Worm (Caenorhabditis elegans) whole organism, late embryonic: ENCODE measurements around the gene R02F2.8.

Source experiments
- T23F11.4 ChIP-seq: fragments of 200-800 bp; sonication (Bioruptor generic); optimal IDR thresholded peaks from 2 replicates; lab custom pipeline; 2018; ENCODE audit warnings: mild to moderate bottlenecking, missing genetic modification characterization, missing compliant biosample characterization
- Y22D7AL.16 ChIP-seq: sonication (generic microtip); optimal IDR thresholded peaks from 2 replicates; lab custom pipeline; 2016; ENCODE audit warnings: missing genetic modification characterization, missing compliant biosample characterization
- ahr-1 ChIP-seq: sonication (generic microtip); optimal IDR thresholded peaks from 2 replicates; lab custom pipeline; 2016; ENCODE audit warnings: missing genetic modification characterization, missing compliant biosample characterization
- ceh-14 ChIP-seq: sonication (generic microtip); optimal IDR thresholded peaks from 2 replicates; lab custom pipeline; 2016; ENCODE audit warnings: missing genotype, missing genetic modification characterization, missing compliant biosample characterization
- ceh-19 ChIP-seq: fragments of 200-800 bp; sonication (Bioruptor generic); optimal IDR thresholded peaks from 2 replicates; lab custom pipeline; 2018; ENCODE audit warnings: mild to moderate bottlenecking, missing genetic modification characterization, missing compliant biosample characterization
- ceh-2 ChIP-seq: sonication (generic microtip); optimal IDR thresholded peaks from 2 replicates; lab custom pipeline; 2016; ENCODE audit warnings: missing genotype, missing genetic modification characterization, missing compliant biosample characterization
- ceh-30 ChIP-seq: fragments of 150-350 bp; optimal IDR thresholded peaks from 2 replicates; lab custom pipeline; 2014; ENCODE audit warnings: missing biosample characterization, missing genetic modification characterization
- ceh-31 ChIP-seq: sonication (generic microtip); optimal IDR thresholded peaks from 2 replicates; lab custom pipeline; 2016; ENCODE audit warnings: missing genetic modification characterization, missing compliant biosample characterization
- ceh-34 ChIP-seq: sonication (generic microtip); optimal IDR thresholded peaks from 2 replicates; lab custom pipeline; 2016; ENCODE audit warnings: mild to moderate bottlenecking, missing genetic modification characterization, missing compliant biosample characterization
- ceh-45 ChIP-seq: fragments of 200-800 bp; sonication (Bioruptor generic); IDR thresholded peaks from 2 replicates; pipeline ENCODE4 v1.3.6; 2022; ENCODE audit warnings: missing genetic modification reagents, missing genetic modification characterization, missing compliant biosample characterization
- ceh-9 ChIP-seq: sonication (generic microtip); optimal IDR thresholded peaks from 2 replicates; lab custom pipeline; 2016; ENCODE audit warnings: mild to moderate bottlenecking, missing genetic modification characterization, inconsistent platforms, missing compliant biosample characterization
- dve-1 ChIP-seq: sonication (generic microtip); optimal IDR thresholded peaks from 2 replicates; lab custom pipeline; 2017; ENCODE audit warnings: antibody characterized with exemption, mild to moderate bottlenecking, missing genetic modification characterization, missing compliant biosample characterization
- elt-4 ChIP-seq: sonication (generic microtip); optimal IDR thresholded peaks from 2 replicates; lab custom pipeline; 2016; ENCODE audit warnings: missing genetic modification characterization, missing compliant biosample characterization
- ets-4 ChIP-seq: sonication (generic microtip); optimal IDR thresholded peaks from 2 replicates; lab custom pipeline; 2016; ENCODE audit warnings: missing genetic modification characterization, missing compliant biosample characterization
- eyg-1 ChIP-seq: sonication (generic microtip); optimal IDR thresholded peaks from 2 replicates; lab custom pipeline; 2016; ENCODE audit warnings: missing genotype, missing genetic modification characterization, missing compliant biosample characterization
- fkh-6 ChIP-seq: sonication (generic microtip); optimal IDR thresholded peaks from 2 replicates; lab custom pipeline; 2016; ENCODE audit warnings: missing genetic modification characterization, missing compliant biosample characterization
- hlh-30 ChIP-seq: sonication (generic microtip); optimal IDR thresholded peaks from 2 replicates; lab custom pipeline; 2017; ENCODE audit warnings: antibody characterized with exemption, missing genetic modification characterization, missing compliant biosample characterization; ENCODE audit not compliant: insufficient read depth
- lin-11 ChIP-seq: fragments of 200-800 bp; sonication (Bioruptor generic); optimal IDR thresholded peaks from 2 replicates; lab custom pipeline; 2018; ENCODE audit warnings: mild to moderate bottlenecking, missing genetic modification characterization, missing compliant biosample characterization
- madf-2 ChIP-seq: sonication (generic microtip); optimal IDR thresholded peaks from 2 replicates; lab custom pipeline; 2017; ENCODE audit warnings: missing genetic modification characterization, missing compliant biosample characterization
- mec-3 ChIP-seq: sonication (generic microtip); optimal IDR thresholded peaks from 2 replicates; lab custom pipeline; 2016; ENCODE audit warnings: borderline replicate concordance, missing genetic modification characterization, missing compliant biosample characterization
- nfya-1 ChIP-seq: sonication (generic microtip); optimal IDR thresholded peaks from 2 replicates; lab custom pipeline; 2017; ENCODE audit warnings: missing genetic modification characterization, mild to moderate bottlenecking, missing compliant biosample characterization, antibody characterized with exemption, moderate library complexity
- nhr-232 ChIP-seq: sonication (generic microtip); optimal IDR thresholded peaks from 2 replicates; lab custom pipeline; 2016; ENCODE audit warnings: missing genetic modification characterization, missing compliant biosample characterization
- odd-2 ChIP-seq: sonication (generic microtip); optimal IDR thresholded peaks from 2 replicates; lab custom pipeline; 2017; ENCODE audit warnings: antibody characterized with exemption, mild to moderate bottlenecking, missing genetic modification characterization, missing compliant biosample characterization
- pag-3 ChIP-seq: sonication (generic microtip); optimal IDR thresholded peaks from 2 replicates; lab custom pipeline; 2016; ENCODE audit warnings: missing compliant biosample characterization, missing genetic modification characterization, borderline replicate concordance
- pat-9 ChIP-seq: fragments of 200-800 bp; sonication (Bioruptor generic); optimal IDR thresholded peaks from 2 replicates; lab custom pipeline; 2018; ENCODE audit warnings: mild to moderate bottlenecking, missing genetic modification characterization, moderate library complexity, missing compliant biosample characterization
- pax-1 ChIP-seq: fragments of 150-350 bp; optimal IDR thresholded peaks from 2 replicates; lab custom pipeline; 2014; ENCODE audit warnings: missing biosample characterization, missing genetic modification characterization
- pha-2 ChIP-seq: sonication (generic microtip); optimal IDR thresholded peaks from 2 replicates; lab custom pipeline; 2017; ENCODE audit warnings: mild to moderate bottlenecking, missing genetic modification characterization, missing compliant biosample characterization
- pqm-1 ChIP-seq: sonication (generic microtip); optimal IDR thresholded peaks from 2 replicates; lab custom pipeline; 2016; ENCODE audit warnings: missing genetic modification characterization, missing compliant biosample characterization
- tbx-2 ChIP-seq: sonication (generic microtip); optimal IDR thresholded peaks from 2 replicates; lab custom pipeline; 2016; ENCODE audit warnings: missing genetic modification characterization, missing compliant biosample characterization
- ttx-3 ChIP-seq: sonication (generic microtip); optimal IDR thresholded peaks from 2 replicates; lab custom pipeline; 2016; ENCODE audit warnings: missing genetic modification reagents, missing genetic modification characterization, missing compliant biosample characterization
- unc-42 ChIP-seq: sonication (generic microtip); optimal IDR thresholded peaks from 2 replicates; lab custom pipeline; 2016; ENCODE audit warnings: missing genotype, missing genetic modification characterization, missing compliant biosample characterization
- unc-55 ChIP-seq: sonication (generic microtip); optimal IDR thresholded peaks from 2 replicates; lab custom pipeline; 2017; ENCODE audit warnings: missing biosample characterization, missing genetic modification reagents, missing genetic modification characterization
- zip-5 ChIP-seq: sonication (generic microtip); optimal IDR thresholded peaks from 2 replicates; lab custom pipeline; 2016; ENCODE audit warnings: missing genetic modification characterization, missing compliant biosample characterization
- ztf-16 ChIP-seq: sonication (generic microtip); optimal IDR thresholded peaks from 2 replicates; lab custom pipeline; 2017; ENCODE audit warnings: missing genetic modification characterization, missing compliant biosample characterization

The R02F2.8 gene

DNA sequence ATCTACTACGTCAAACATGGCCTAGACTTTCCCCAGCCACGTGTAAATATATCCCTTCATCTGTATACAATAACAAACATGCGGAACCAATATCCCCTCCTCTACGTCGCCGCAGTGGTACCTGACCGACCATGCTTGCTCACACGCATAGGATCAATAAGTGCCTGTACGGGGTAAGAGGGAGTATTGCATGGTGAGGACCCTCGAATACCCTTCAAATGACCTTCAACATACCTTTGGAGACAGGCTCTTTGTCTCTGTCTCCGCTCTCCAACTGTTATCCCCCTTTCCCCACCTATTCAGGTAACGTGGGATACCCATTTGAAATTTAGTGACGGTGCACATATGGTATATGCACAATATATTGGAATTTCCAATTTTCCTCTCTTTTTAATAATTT is 30.9 kb upstream of the R02F2.8 start, which contains the start of gene dex-1:
dex-1 (plus strand) TSS at position 132 of the 400 bp plus-strand sequence.
- TF ChIP-seq nhr-232 (no peak), ceh-2 (tag; lab: Kevin White, UChicago) (no peak), ztf-16 (tag; lab: Kevin White, UChicago) (no peak), pax-1 (tag; lab: Kevin White, UChicago) (no peak), tbx-2 (tag; lab: Kevin White, UChicago) (no peak), ceh-34 (tag; lab: Kevin White, UChicago) (no peak), lin-11 (no peak), ttx-3 (tag; lab: Kevin White, UChicago) (no peak), madf-2 (tag; lab: Kevin White, UChicago) (no peak), mec-3 (tag; lab: Kevin White, UChicago) (no peak), unc-42 (tag; lab: Kevin White, UChicago) (no peak), fkh-6 (tag; lab: Kevin White, UChicago) (no peak)

DNA sequence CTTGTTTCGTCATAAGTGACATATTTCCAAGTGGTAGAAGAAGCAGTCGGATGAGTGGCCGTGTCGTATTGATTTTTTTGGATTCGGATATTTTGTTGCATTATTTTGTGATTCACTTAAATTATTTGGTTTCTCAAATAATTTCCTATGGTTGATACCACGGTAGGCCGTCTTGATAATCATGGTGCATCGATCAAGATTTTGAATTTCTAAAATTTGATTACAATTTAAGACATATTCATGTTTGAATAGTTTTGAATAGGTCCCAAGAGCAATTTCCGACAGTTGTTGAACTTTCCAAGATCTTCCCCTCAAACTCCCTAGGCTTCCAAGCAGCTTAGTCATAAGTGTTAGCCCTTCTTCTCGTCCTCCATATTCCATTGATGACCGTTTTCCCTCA is 26.9 kb upstream of the R02F2.8 start, which contains the start of gene D1044.4:
D1044.4 (minus strand) TSS at position 101 of the 400 bp plus-strand sequence.
- no peak for TF ChIP-seq ahr-1 (tag; lab: Kevin White, UChicago)
- TF ChIP-seq elt-4, result no peak
- no peak for TF ChIP-seq hlh-30 (tag; lab: Kevin White, UChicago)
- TF ChIP-seq pqm-1, result no peak
- no peak for TF ChIP-seq nfya-1 (tag; lab: Kevin White, UChicago)
- TF ChIP-seq pha-2 (tag; lab: Kevin White, UChicago), result no peak
- TF ChIP-seq dve-1 (tag; lab: Kevin White, UChicago), result no peak
- no peak for TF ChIP-seq ceh-45 (GFP tag; lab: Robert Waterston, UW)
- no peak for TF ChIP-seq ceh-19 (GFP tag; lab: Kevin White, UChicago)
- no peak for TF ChIP-seq pax-1 (tag; lab: Kevin White, UChicago)
- TF ChIP-seq tbx-2 (tag; lab: Kevin White, UChicago), result no peak
- no peak for TF ChIP-seq Y22D7AL.16 (tag; lab: Kevin White, UChicago)
- no peak for TF ChIP-seq mec-3 (tag; lab: Kevin White, UChicago)
- TF ChIP-seq T23F11.4 (GFP tag; lab: Kevin White, UChicago), result no peak
- TF ChIP-seq nhr-232, result no peak
- TF ChIP-seq pag-3 (tag; lab: Kevin White, UChicago), result no peak
- TF ChIP-seq madf-2 (tag; lab: Kevin White, UChicago), result no peak
- no peak for TF ChIP-seq ceh-31 (tag; lab: Kevin White, UChicago)
- no peak for TF ChIP-seq odd-2 (tag; lab: Kevin White, UChicago)
- no peak for TF ChIP-seq ceh-14

DNA sequence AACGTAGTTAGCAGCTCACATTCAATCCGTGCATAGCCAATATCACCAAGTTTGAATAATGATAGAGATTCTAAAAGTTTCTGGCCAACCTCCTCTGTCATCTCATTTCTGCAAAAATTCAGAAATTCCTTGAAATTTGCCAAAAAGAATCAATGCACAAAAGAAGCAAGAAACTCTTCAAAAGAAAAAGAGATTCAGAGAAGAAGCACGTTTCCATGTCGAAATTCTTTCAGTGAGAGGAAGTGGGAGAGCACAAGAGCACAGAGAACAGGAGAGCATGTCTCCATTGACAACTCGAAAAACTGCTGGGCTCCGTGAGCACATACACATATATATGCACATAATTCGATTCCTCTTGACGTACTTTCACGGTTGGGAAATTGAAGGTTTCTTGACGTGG is 22.4 kb upstream of the R02F2.8 start, which contains the start of gene nekl-4:
nekl-4 (minus strand) TSS at position 101 of the 400 bp plus-strand sequence.
- TF ChIP-seq ets-4 (tag; lab: Kevin White, UChicago) (no peak), pat-9 (tag; lab: Kevin White, UChicago) (no peak), ceh-45 (GFP tag; lab: Robert Waterston, UW) (no peak), pag-3 (tag; lab: Kevin White, UChicago) (no peak)
- TF ChIP-seq, all 69 proteins: peak for 0

DNA sequence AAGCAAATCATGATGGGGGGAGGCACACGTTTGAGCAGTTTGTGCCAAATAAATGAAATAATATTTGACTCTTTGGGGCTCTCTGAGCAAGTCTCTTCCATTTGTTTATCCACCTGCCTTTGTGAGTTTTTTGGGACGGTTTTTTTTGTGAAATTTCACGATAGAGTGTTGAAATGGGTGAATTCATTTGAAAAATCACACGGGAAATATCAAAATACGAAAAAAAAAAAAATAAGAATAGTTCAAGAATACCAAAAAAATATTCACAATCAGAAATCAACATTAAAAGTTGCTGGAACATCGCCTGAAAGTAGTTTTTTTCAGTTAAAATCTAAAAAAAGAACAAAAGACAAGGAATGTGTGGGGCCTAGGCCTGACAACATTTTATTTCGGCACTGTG is 17.4 kb upstream of the R02F2.8 start, which contains the start of gene pqn-25:
pqn-25 (minus strand) TSS at position 101 of the 400 bp plus-strand sequence.
- TF ChIP-seq ceh-9 (tag; lab: Kevin White, UChicago) (no peak), zip-5 (tag; lab: Kevin White, UChicago) (no peak), eyg-1 (no peak), unc-55 (no peak), hlh-30 (tag; lab: Kevin White, UChicago) (no peak), ceh-30 (tag; lab: Kevin White, UChicago) (no peak), ceh-14 (no peak)
